Fruit fly (Drosophila melanogaster): ENCODE results near the gene CG42369.

Gene CG42369

dm6 chr2L:6397149-6397548, at the start of gene CG42369:
Gene CG42369 (minus strand): TSS chr2L:6397249.
- no peak for TF ChIP-seq psq (optimal IDR thresholded peaks at IDR 0.05)
- no peak for TF ChIP-seq pan (optimal IDR thresholded peaks at IDR 0.05)
- no peak for TF ChIP-seq Dll (optimal IDR thresholded peaks at IDR 0.05)
- TF ChIP-seq EcR (GFP tag; optimal IDR thresholded peaks at IDR 0.05) = no peak
- TF ChIP-seq usp (GFP tag; optimal IDR thresholded peaks at IDR 0.05) = no peak
- TF ChIP-seq CG8478 (optimal IDR thresholded peaks at IDR 0.05) = no peak

- TF ChIP-seq pan (optimal IDR thresholded peaks at IDR 0.05) (no peak), psq (optimal IDR thresholded peaks at IDR 0.05) (no peak), CG8478 (optimal IDR thresholded peaks at IDR 0.05) (no peak), EcR (GFP tag; optimal IDR thresholded peaks at IDR 0.05) (no peak), Dll (optimal IDR thresholded peaks at IDR 0.05) (no peak), usp (GFP tag; optimal IDR thresholded peaks at IDR 0.05) (no peak)
These were observed 29.3 kb upstream of the CG42369 start for dm6 chr2L:6426329-6426728.

DNA sequence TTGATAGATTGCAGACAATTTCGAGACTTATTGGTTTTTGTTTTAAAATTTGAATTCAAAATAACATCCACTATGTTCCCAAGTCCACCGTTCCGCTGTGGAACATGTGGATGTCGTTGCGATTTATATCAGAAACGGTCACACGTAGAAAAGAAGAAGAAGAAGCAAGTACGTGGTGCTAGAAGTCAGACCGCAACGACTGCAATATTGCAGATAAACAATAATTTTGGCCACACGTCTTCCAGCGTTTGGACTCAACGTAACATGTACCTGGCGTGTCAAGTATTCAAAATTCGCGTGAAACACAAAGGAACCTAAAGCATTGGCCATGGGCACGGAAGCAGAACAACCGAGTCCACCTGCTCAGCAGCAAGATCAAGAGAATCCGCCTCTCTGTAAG, 27.1 kb upstream of the CG42369 start, which contains the start of gene Fic:
Fic (plus strand) TSS at position 139 of the 400 bp plus-strand sequence.
- no peak for TF ChIP-seq CG8478 (optimal IDR thresholded peaks at IDR 0.05)
- TF ChIP-seq pan (optimal IDR thresholded peaks at IDR 0.05) = no peak
- no peak for TF ChIP-seq psq (optimal IDR thresholded peaks at IDR 0.05)
- no peak for TF ChIP-seq usp (GFP tag; optimal IDR thresholded peaks at IDR 0.05)

DNA sequence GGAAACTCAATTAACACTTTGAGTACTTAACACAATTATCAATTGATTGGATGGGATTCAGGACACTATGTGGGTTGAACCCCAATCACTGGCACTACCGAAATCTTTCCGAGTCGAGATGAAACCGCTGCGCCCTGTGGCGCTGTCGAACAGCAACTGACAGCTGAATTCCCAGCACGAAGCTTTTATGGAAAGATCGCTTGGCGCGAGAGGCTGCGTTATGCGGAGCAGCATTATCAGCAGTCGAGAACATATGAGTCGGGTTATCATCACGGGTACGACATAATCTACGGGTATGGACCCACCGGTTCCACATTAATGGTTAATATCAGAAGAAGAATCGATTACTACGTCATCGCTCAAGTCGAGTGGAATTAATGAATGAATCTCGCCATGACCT, 26.1 kb upstream of the CG42369 start, which contains the start of gene Tig:
Tig (minus strand) TSS at position 163 of the 400 bp plus-strand sequence.
- TF ChIP-seq CG8478 (optimal IDR thresholded peaks at IDR 0.05) (no peak), usp (GFP tag; optimal IDR thresholded peaks at IDR 0.05) (no peak), EcR (GFP tag; optimal IDR thresholded peaks at IDR 0.05) (no peak), pan (optimal IDR thresholded peaks at IDR 0.05) (no peak), psq (optimal IDR thresholded peaks at IDR 0.05) (no peak), Dll (optimal IDR thresholded peaks at IDR 0.05) (no peak)

dm6 chr2L:6422488-6422887, 25.4 kb upstream of the CG42369 start:
- no peak for TF ChIP-seq EcR (GFP tag; optimal IDR thresholded peaks at IDR 0.05)
- TF ChIP-seq psq (optimal IDR thresholded peaks at IDR 0.05) = no peak
- no peak for TF ChIP-seq Dll (optimal IDR thresholded peaks at IDR 0.05)
- no peak for TF ChIP-seq pan (optimal IDR thresholded peaks at IDR 0.05)

DNA sequence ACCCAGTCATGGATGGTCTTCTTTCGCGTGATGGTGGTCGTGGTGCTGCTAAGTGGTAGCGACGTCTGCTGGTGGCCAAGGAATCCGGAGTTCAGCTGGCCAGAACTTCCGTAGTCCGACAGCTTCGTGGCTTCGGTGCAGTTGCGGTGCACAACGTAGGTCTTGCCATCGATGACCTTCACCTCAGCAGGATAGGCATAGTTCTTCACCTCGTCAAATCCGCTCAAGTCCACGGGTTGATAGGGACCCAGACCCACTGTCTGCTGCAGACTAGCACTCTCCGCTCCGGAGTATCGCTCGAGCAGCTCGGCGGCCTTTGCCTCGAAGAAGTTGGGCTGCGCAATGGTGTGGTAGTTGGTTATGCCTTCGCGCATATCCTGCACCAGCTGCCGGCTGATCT, 24.4 kb upstream of the CG42369 start:
- TF ChIP-seq CG8478 (optimal IDR thresholded peaks at IDR 0.05) (no peak), Dll (optimal IDR thresholded peaks at IDR 0.05) (no peak), psq (optimal IDR thresholded peaks at IDR 0.05) (no peak), EcR (GFP tag; optimal IDR thresholded peaks at IDR 0.05) (no peak), pan (optimal IDR thresholded peaks at IDR 0.05) (no peak), usp (GFP tag; optimal IDR thresholded peaks at IDR 0.05) (no peak)

dm6 chr2L:6411953-6412352, 14.9 kb upstream of the CG42369 start, which contains the start of gene CG13982:
Gene CG13982 (plus strand): TSS chr2L:6412315.
- TF ChIP-seq pan (optimal IDR thresholded peaks at IDR 0.05) = no peak
- TF ChIP-seq CG8478 (optimal IDR thresholded peaks at IDR 0.05) = no peak
- TF ChIP-seq Dll (optimal IDR thresholded peaks at IDR 0.05) = no peak
- no peak for TF ChIP-seq EcR (GFP tag; optimal IDR thresholded peaks at IDR 0.05)
- TF ChIP-seq usp (GFP tag; optimal IDR thresholded peaks at IDR 0.05) = no peak
- TF ChIP-seq psq (optimal IDR thresholded peaks at IDR 0.05) = no peak

DNA sequence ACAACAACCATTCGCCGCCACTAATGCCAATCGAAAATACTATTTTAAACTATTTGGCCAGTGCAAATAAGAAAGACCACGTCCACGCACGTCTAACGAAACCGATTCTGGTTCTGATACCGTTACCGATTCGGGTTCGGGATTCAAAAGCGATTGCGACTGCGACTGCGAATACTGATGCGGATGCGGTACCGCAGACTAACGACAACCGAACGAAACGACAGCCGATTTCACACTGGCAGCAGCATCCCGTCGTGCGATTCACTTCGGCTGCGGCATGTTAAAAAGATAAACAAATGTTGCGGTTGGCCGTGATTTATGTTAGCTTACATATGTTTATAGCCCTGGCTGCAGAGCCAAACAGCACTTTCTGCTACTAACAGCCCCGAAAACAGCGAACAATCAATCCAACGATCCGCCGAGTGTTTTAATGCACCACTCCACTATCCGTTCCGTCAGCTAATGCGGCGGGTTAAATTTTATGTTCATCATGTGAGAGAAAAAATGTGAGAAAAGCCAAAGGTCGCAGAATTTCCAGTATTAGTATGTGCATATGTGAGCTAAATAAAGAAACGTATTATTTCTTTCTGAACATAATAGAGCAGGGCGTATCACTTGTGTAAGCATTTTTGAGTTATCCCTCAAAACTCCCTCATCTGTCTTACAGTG, 14.2 kb upstream of the CG42369 start, which contains the start of gene DIP-epsilon:
DIP-epsilon (minus strand) TSS at position 238 of the 669 bp plus-strand sequence.
- TF ChIP-seq usp (GFP tag; optimal IDR thresholded peaks at IDR 0.05) = no peak
- TF ChIP-seq Dll (optimal IDR thresholded peaks at IDR 0.05) = no peak
- no peak for TF ChIP-seq psq (optimal IDR thresholded peaks at IDR 0.05)
- TF ChIP-seq pan (optimal IDR thresholded peaks at IDR 0.05) = no peak
- TF ChIP-seq CG8478 (optimal IDR thresholded peaks at IDR 0.05) = no peak
- TF ChIP-seq EcR (GFP tag; optimal IDR thresholded peaks at IDR 0.05) = no peak

DNA sequence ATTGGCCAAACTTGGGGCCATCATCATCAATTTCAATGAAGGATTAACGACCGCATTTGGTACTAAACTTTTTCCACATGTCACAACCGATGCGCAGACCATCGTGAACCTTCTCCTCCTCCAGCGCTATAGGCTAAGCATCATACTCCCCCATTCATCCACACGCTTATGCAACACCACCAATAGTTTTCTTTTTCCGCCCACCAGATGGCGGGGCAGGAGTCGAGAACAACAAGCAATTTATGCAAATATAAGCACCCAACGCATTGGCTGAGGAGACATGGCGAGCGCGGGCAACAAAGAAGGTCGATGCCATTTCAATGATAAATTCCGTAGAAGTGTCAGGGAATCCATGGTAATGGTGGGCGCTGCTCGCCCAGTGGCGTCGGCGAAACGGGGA, 5.6 kb downstream of the CG42369 start:
- TF ChIP-seq psq (optimal IDR thresholded peaks at IDR 0.05) (no peak), EcR (GFP tag; optimal IDR thresholded peaks at IDR 0.05) (no peak), CG8478 (optimal IDR thresholded peaks at IDR 0.05) (no peak), pan (optimal IDR thresholded peaks at IDR 0.05) (no peak), Dll (optimal IDR thresholded peaks at IDR 0.05) (no peak), usp (GFP tag; optimal IDR thresholded peaks at IDR 0.05) (no peak)

- TF ChIP-seq psq (optimal IDR thresholded peaks at IDR 0.05) = no peak
- TF ChIP-seq pan (optimal IDR thresholded peaks at IDR 0.05) = no peak
- no peak for TF ChIP-seq CG8478 (optimal IDR thresholded peaks at IDR 0.05)
- TF ChIP-seq EcR (GFP tag; optimal IDR thresholded peaks at IDR 0.05) = no peak
- TF ChIP-seq Dll (optimal IDR thresholded peaks at IDR 0.05) = no peak
- TF ChIP-seq usp (GFP tag; optimal IDR thresholded peaks at IDR 0.05) = no peak
These were observed 10.0 kb downstream of the CG42369 start for dm6 chr2L:6387068-6387467.

DNA sequence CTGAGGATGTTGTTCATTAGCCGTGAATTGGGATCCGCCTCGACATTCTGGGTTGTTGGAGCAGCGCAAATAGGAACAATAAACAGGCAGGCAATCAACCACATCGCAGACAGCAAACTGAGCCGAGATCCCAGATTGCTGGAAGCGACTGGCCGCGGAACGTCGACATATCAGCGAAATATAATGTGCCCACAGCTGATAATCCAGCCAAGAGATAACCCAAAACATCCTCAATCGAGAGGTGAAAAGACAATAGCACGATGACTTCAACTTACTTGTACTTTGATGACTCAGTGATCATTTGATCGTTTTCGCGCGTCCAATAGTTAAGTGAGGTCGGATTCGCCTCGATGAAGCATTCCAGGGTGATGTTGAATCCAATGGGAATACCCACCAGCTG, 11.6 kb downstream of the CG42369 start, which contains the start of gene Nepl6:
Nepl6 (minus strand) TSS at position 104 of the 400 bp plus-strand sequence.
- no peak for TF ChIP-seq pan (optimal IDR thresholded peaks at IDR 0.05)
- TF ChIP-seq CG8478 (optimal IDR thresholded peaks at IDR 0.05) = no peak
- TF ChIP-seq psq (optimal IDR thresholded peaks at IDR 0.05) = no peak
- TF ChIP-seq EcR (GFP tag; optimal IDR thresholded peaks at IDR 0.05) = no peak
- no peak for TF ChIP-seq Dll (optimal IDR thresholded peaks at IDR 0.05)
- no peak for TF ChIP-seq usp (GFP tag; optimal IDR thresholded peaks at IDR 0.05)

DNA sequence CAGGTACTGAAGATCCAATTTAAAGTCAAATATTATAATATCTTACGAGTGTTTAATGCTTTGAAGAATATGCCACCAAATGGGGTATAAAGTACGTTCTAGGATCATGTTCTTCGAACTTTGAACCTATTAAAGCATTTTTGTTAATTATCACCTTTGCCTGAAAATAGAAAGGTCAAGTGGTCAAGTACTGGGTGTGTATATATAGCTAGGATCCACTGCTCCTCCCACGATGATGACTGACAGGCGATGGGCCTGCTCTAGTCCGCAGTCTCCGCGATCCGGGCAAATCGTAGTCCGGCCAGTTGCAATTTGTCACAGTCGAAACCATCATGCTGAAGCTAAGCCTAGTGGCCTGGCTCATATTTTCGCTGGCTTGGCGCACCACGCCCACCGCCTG, 16.1 kb downstream of the CG42369 start, which contains the start of gene Nepl5:
Nepl5 (plus strand) TSS at position 301 of the 400 bp plus-strand sequence.
- TF ChIP-seq pan (optimal IDR thresholded peaks at IDR 0.05) (no peak), usp (GFP tag; optimal IDR thresholded peaks at IDR 0.05) (no peak), CG8478 (optimal IDR thresholded peaks at IDR 0.05) (no peak), psq (optimal IDR thresholded peaks at IDR 0.05) (no peak), EcR (GFP tag; optimal IDR thresholded peaks at IDR 0.05) (no peak), Dll (optimal IDR thresholded peaks at IDR 0.05) (no peak)

Measured in whole organism.